Fruit fly (Drosophila melanogaster) whole organism, embryonic: ENCODE results near the gene Ppox.

Experiments
- BEAF-32 ChIP-seq: fragments of 200-800 bp; sonication (Bioruptor generic); optimal IDR thresholded peaks from 3 replicates; lab custom pipeline; 2017; ENCODE audit warnings: missing biosample characterization, missing genetic modification characterization, mild to moderate bottlenecking, moderate library complexity, missing genetic modification reagents
- C15 ChIP-seq: fragments of 200-800 bp; sonication (Bioruptor generic); IDR thresholded peaks from 3 replicates; pipeline ENCODE4 v1.3.6; 2022; ENCODE audit warnings: missing biosample characterization, missing genetic modification characterization
- CG10431 ChIP-seq: fragments of 200-800 bp; sonication (Bioruptor generic); optimal IDR thresholded peaks from 3 replicates; lab custom pipeline; 2018; ENCODE audit warnings: missing biosample characterization, mild to moderate bottlenecking, missing genetic modification characterization
- CG11085 ChIP-seq: fragments of 200-800 bp; sonication (Bioruptor generic); IDR thresholded peaks from 2 replicates; pipeline ENCODE4 v1.3.6; 2022; ENCODE audit warnings: missing biosample characterization, missing genetic modification characterization
- CG11456 ChIP-seq: fragments of 200-800 bp; sonication (Bioruptor generic); IDR thresholded peaks from 3 replicates; pipeline ENCODE4 v1.3.6; 2022; ENCODE audit warnings: missing biosample characterization, missing genetic modification characterization
- CG12299 ChIP-seq: fragments of 200-800 bp; sonication (Bioruptor generic); optimal IDR thresholded peaks from 2 replicates; lab custom pipeline; 2018; ENCODE audit warnings: missing biosample characterization, mild to moderate bottlenecking, missing genetic modification characterization
- CG14860 ChIP-seq: fragments of 200-800 bp; sonication (Bioruptor generic); IDR thresholded peaks from 3 replicates; pipeline ENCODE4 v1.3.6; 2022; ENCODE audit warnings: missing biosample characterization, missing genetic modification characterization; ENCODE audit not compliant: partially characterized antibody
- CG1647 ChIP-seq: fragments of 200-800 bp; sonication (Bioruptor generic); optimal IDR thresholded peaks from 3 replicates; lab custom pipeline; 2016; ENCODE audit warnings: missing biosample characterization, missing genetic modification characterization
- CG17912 ChIP-seq: fragments of 200-800 bp; sonication (Bioruptor generic); optimal IDR thresholded peaks from 2 replicates; lab custom pipeline; 2018; ENCODE audit warnings: missing biosample characterization, mild to moderate bottlenecking, missing genetic modification characterization
- CG18262 ChIP-seq: fragments of 200-800 bp; optimal IDR thresholded peaks from 3 replicates; lab custom pipeline; 2019; ENCODE audit warnings: missing biosample characterization, mild to moderate bottlenecking, missing genetic modification characterization, moderate library complexity
- CG18599 ChIP-seq: fragments of 200-800 bp; sonication (Bioruptor generic); optimal IDR thresholded peaks from 3 replicates; lab custom pipeline; 2017; ENCODE audit warnings: missing biosample characterization, missing genetic modification characterization, mild to moderate bottlenecking, moderate library complexity, missing genetic modification reagents
- CG2116 ChIP-seq: fragments of 200-800 bp; sonication (Bioruptor generic); optimal IDR thresholded peaks from 3 replicates; lab custom pipeline; 2018; ENCODE audit warnings: missing biosample characterization, mild to moderate bottlenecking, missing genetic modification characterization
- CG2875 ChIP-seq: fragments of 200-800 bp; sonication (Bioruptor generic); optimal IDR thresholded peaks from 2 replicates; lab custom pipeline; 2017; ENCODE audit warnings: missing biosample characterization, mild to moderate bottlenecking, missing genetic modification characterization, missing genetic modification reagents
- CG34224 ChIP-seq: fragments of 200-800 bp; sonication (Bioruptor generic); IDR thresholded peaks from 3 replicates; pipeline ENCODE4 v1.3.6; 2022; ENCODE audit warnings: missing biosample characterization, missing genetic modification characterization; ENCODE audit not compliant: partially characterized antibody
- CG4328 ChIP-seq: fragments of 200-800 bp; sonication (Bioruptor generic); optimal IDR thresholded peaks from 3 replicates; lab custom pipeline; 2017; ENCODE audit warnings: missing biosample characterization, missing genetic modification reagents, missing genetic modification characterization
- CG4404 ChIP-seq: fragments of 200-800 bp; sonication (Bioruptor generic); IDR thresholded peaks from 2 replicates; pipeline ENCODE4 v1.3.6; 2022; ENCODE audit warnings: missing biosample characterization, missing genetic modification characterization
- CG4730 ChIP-seq: fragments of 200-800 bp; sonication (Bioruptor generic); IDR thresholded peaks from 2 replicates; pipeline ENCODE4 v1.3.6; 2022; ENCODE audit warnings: missing biosample characterization, missing genetic modification characterization
- CG8089 ChIP-seq: fragments of 200-800 bp; sonication (Bioruptor generic); optimal IDR thresholded peaks from 3 replicates; lab custom pipeline; 2016; ENCODE audit warnings: missing biosample characterization, missing genetic modification characterization
- CG8388 ChIP-seq: fragments of 200-800 bp; sonication (Bioruptor generic); optimal IDR thresholded peaks from 2 replicates; lab custom pipeline; 2019; ENCODE audit warnings: missing biosample characterization, mild to moderate bottlenecking, missing genetic modification characterization, moderate library complexity
- CG9609 ChIP-seq: fragments of 200-800 bp; sonication (Bioruptor generic); optimal IDR thresholded peaks from 3 replicates; lab custom pipeline; 2016; ENCODE audit warnings: missing biosample characterization, missing genetic modification characterization
- CG9932 ChIP-seq: fragments of 200-800 bp; sonication (Bioruptor generic); IDR thresholded peaks from 2 replicates; pipeline ENCODE4 v1.3.6; 2022; ENCODE audit warnings: missing biosample characterization, missing genetic modification characterization
- Dp ChIP-seq: fragments of 200-800 bp; sonication (Bioruptor generic); optimal IDR thresholded peaks from 2 replicates; lab custom pipeline; 2018; ENCODE audit warnings: missing biosample characterization, mild to moderate bottlenecking, missing genetic modification characterization, moderate library complexity
- Eip74EF ChIP-seq, 2 experiments: fragments of 200-800 bp in 1 of 2; fragments of >200 bp in 1 of 2; sonication (Bioruptor generic) in 1 of 2; optimal IDR thresholded peaks; 2 replicates each; lab custom pipeline; 2017 to 2019; ENCODE audit warnings: missing biosample characterization in 2 of 2, missing genetic modification characterization in 2 of 2, mild to moderate bottlenecking in 1 of 2, moderate library complexity in 1 of 2
- HLH54F ChIP-seq: fragments of 200-800 bp; sonication (Bioruptor generic); optimal IDR thresholded peaks from 3 replicates; lab custom pipeline; 2016; ENCODE audit warnings: missing biosample characterization, missing genetic modification characterization
- MBD-R2 ChIP-seq: fragments of 200-800 bp; sonication (Bioruptor generic); IDR thresholded peaks from 2 replicates; pipeline ENCODE4 v1.3.6; 2022; ENCODE audit warnings: missing biosample characterization, missing genetic modification characterization
- Med ChIP-seq: fragments of 200-800 bp; sonication (Bioruptor generic); peaks from one replicate; lab custom pipeline; 2016; ENCODE audit warnings: missing biosample characterization, missing genetic modification characterization, mild to moderate bottlenecking, inconsistent platforms, moderate library complexity
- Oaz ChIP-seq: fragments of 200-800 bp; sonication (Bioruptor generic); IDR thresholded peaks from 2 replicates; pipeline ENCODE4 v1.3.6; 2022; ENCODE audit warnings: missing biosample characterization, missing genetic modification characterization
- Sox100B ChIP-seq: fragments of 200-800 bp; sonication (Bioruptor generic); optimal IDR thresholded peaks from 3 replicates; lab custom pipeline; 2018; ENCODE audit warnings: missing biosample characterization, mild to moderate bottlenecking, missing genetic modification characterization
- Ssrp ChIP-seq: fragments of 200-800 bp; sonication (Bioruptor generic); optimal IDR thresholded peaks from 2 replicates; lab custom pipeline; 2018; ENCODE audit warnings: missing biosample characterization, mild to moderate bottlenecking, missing genetic modification characterization, moderate library complexity
- Taf1 ChIP-seq: fragments of 200-800 bp; sonication (Bioruptor generic); IDR thresholded peaks from 2 replicates; pipeline ENCODE4 v1.3.6; 2022; ENCODE audit warnings: missing biosample characterization, missing genetic modification characterization
- Trl ChIP-seq, 3 experiments: fragments of >200 bp in 2 of 3; fragments of 200-800 bp in 1 of 3; sonication (Bioruptor generic) in 1 of 3; optimal IDR thresholded peaks; 2 replicates in 1 of 3; 3 replicates in 2 of 3; lab custom pipeline; 2016 to 2017; ENCODE audit warnings: missing biosample characterization in 1 of 3, missing genetic modification characterization in 1 of 3
- YL-1 ChIP-seq: fragments of 200-800 bp; sonication (Bioruptor generic); optimal IDR thresholded peaks from 3 replicates; lab custom pipeline; 2017; ENCODE audit warnings: missing biosample characterization, mild to moderate bottlenecking, missing genetic modification characterization
- ara ChIP-seq: fragments of 200-800 bp; sonication (Bioruptor generic); IDR thresholded peaks from 2 replicates; pipeline ENCODE4 v1.3.6; 2022; ENCODE audit warnings: missing biosample characterization, missing genetic modification characterization
- bbx ChIP-seq: fragments of 200-800 bp; sonication (Bioruptor generic); IDR thresholded peaks from 2 replicates; pipeline ENCODE4 v1.3.6; 2022; ENCODE audit warnings: missing biosample characterization, missing genetic modification characterization; ENCODE audit not compliant: partially characterized antibody
- cg ChIP-seq: fragments of 200-800 bp; sonication (Bioruptor generic); optimal IDR thresholded peaks from 3 replicates; lab custom pipeline; 2019; ENCODE audit warnings: missing biosample characterization, mild to moderate bottlenecking, missing genetic modification characterization, moderate library complexity
- corto ChIP-seq: fragments of 200-800 bp; sonication (Bioruptor generic); optimal IDR thresholded peaks from 2 replicates; lab custom pipeline; 2016; ENCODE audit warnings: missing biosample characterization, mild to moderate bottlenecking, missing genetic modification characterization, moderate library complexity
- crol ChIP-seq: fragments of 200-800 bp; sonication (Bioruptor generic); IDR thresholded peaks from 2 replicates; pipeline ENCODE4 v1.3.6; 2022; ENCODE audit warnings: missing biosample characterization, missing genetic modification characterization
- fd102C ChIP-seq: fragments of 200-800 bp; sonication (Bioruptor generic); optimal IDR thresholded peaks from 2 replicates; lab custom pipeline; 2018; ENCODE audit warnings: missing biosample characterization, mild to moderate bottlenecking, missing genetic modification characterization, moderate library complexity
- gcm2 ChIP-seq: fragments of 200-800 bp; sonication (Bioruptor generic); optimal IDR thresholded peaks from 2 replicates; lab custom pipeline; 2016; ENCODE audit warnings: missing biosample characterization, missing genetic modification characterization
- inv ChIP-seq: fragments of 200-800 bp; sonication (Bioruptor generic); IDR thresholded peaks from 2 replicates; pipeline ENCODE4 v1.3.6; 2022; ENCODE audit warnings: missing biosample characterization, missing genetic modification characterization; ENCODE audit not compliant: partially characterized antibody
- lbe ChIP-seq: fragments of 200-800 bp; sonication (Bioruptor generic); optimal IDR thresholded peaks from 2 replicates; lab custom pipeline; 2016; ENCODE audit warnings: missing biosample characterization, mild to moderate bottlenecking, missing genetic modification characterization
- lilli ChIP-seq: fragments of 200-800 bp; sonication (Bioruptor generic); optimal IDR thresholded peaks from 3 replicates; lab custom pipeline; 2016; ENCODE audit warnings: missing biosample characterization, missing genetic modification characterization
- oc ChIP-seq: fragments of 200-800 bp; sonication (Bioruptor generic); optimal IDR thresholded peaks from 2 replicates; lab custom pipeline; 2018; ENCODE audit warnings: missing biosample characterization, mild to moderate bottlenecking, missing genetic modification characterization, moderate library complexity
- org-1 ChIP-seq: fragments of 200-800 bp; sonication (Bioruptor generic); optimal IDR thresholded peaks from 2 replicates; lab custom pipeline; 2017; ENCODE audit warnings: missing biosample characterization, missing genetic modification characterization
- psq ChIP-seq: fragments of 200-800 bp; sonication (Bioruptor generic); optimal IDR thresholded peaks from 2 replicates; lab custom pipeline; 2017; ENCODE audit warnings: missing biosample characterization, missing genetic modification characterization
- sens ChIP-seq: fragments of 200-800 bp; sonication (Bioruptor generic); peaks from one replicate; lab custom pipeline; 2016; ENCODE audit warnings: missing biosample characterization, missing genetic modification characterization
- seq ChIP-seq: fragments of 200-800 bp; sonication (Bioruptor generic); IDR thresholded peaks from 2 replicates; pipeline ENCODE4 v1.3.6; 2022; ENCODE audit warnings: missing biosample characterization, missing genetic modification characterization
- tap ChIP-seq: fragments of 200-800 bp; optimal IDR thresholded peaks from 3 replicates; lab custom pipeline; 2019; ENCODE audit warnings: missing biosample characterization, mild to moderate bottlenecking, missing genetic modification characterization, moderate library complexity
- tgo ChIP-seq: fragments of 200-800 bp; sonication (Bioruptor generic); IDR thresholded peaks from 3 replicates; pipeline ENCODE4 v1.3.6; 2022; ENCODE audit warnings: missing biosample characterization, missing genetic modification characterization
- vfl ChIP-seq: fragments of 200-800 bp; sonication (Bioruptor generic); optimal IDR thresholded peaks from 2 replicates; lab custom pipeline; 2016; ENCODE audit warnings: missing biosample characterization, missing genetic modification characterization
- zf30C ChIP-seq: fragments of 200-800 bp; sonication (Bioruptor generic); optimal IDR thresholded peaks from 3 replicates; lab custom pipeline; 2018; ENCODE audit warnings: missing biosample characterization, mild to moderate bottlenecking, missing genetic modification characterization

Gene Ppox

dm6 chr3R:24651044-24651459 is 10.6 kb downstream of the Ppox start (continued):
- TF ChIP-seq CG11456 (no peak), C15 (no peak), Taf1 (no peak), zf30C (GFP tag; lab: Kevin White, UChicago) (no peak), sens (GFP tag; lab: Kevin White, UChicago) (no peak), CG1647 (GFP tag; lab: Kevin White, UChicago) (no peak), CG9609 (no peak), Dp (GFP tag; lab: Kevin White, UChicago) (peak; percentile 11), CG12299 (no peak), ara (no peak), CG2116 (GFP tag; lab: Kevin White, UChicago) (no peak), cg (GFP tag; lab: Kevin White, UChicago) (peak; percentile 61), Trl (optimal IDR thresholded peaks at IDR 0.05; lab: Kevin White, UChicago) (peak in 1 of 2 experiments; percentile 70), Trl (GFP tag; optimal IDR thresholded peaks at IDR 0.05; lab: Kevin White, UChicago) (no peak), lbe (no peak), HLH54F (no peak), CG17912 (GFP tag; lab: Kevin White, UChicago) (no peak), gcm2 (no peak), BEAF-32 (GFP tag; lab: Kevin White, UChicago) (no peak), bbx (no peak), vfl (GFP tag; lab: Kevin White, UChicago) (no peak), lilli (peak; percentile 36), CG4328 (GFP tag; lab: Kevin White, UChicago) (no peak), CG9932 (peak; percentile 19; the same call in 1 of the 2 replicates), CG4730 (GFP tag; lab: Robert Waterston, UW) (no peak), seq (GFP tag; lab: Robert Waterston, UW) (no peak), CG34224 (GFP tag; lab: Robert Waterston, UW) (peak; percentile 57), CG2875 (GFP tag; lab: Kevin White, UChicago) (no peak), Eip74EF (GFP tag; optimal IDR thresholded peaks at IDR 0.05; lab: Kevin White, UChicago) (no peak), corto (GFP tag; lab: Kevin White, UChicago) (no peak), MBD-R2 (GFP tag; lab: Robert Waterston, UW) (peak; percentile 18; the same call in 1 of the 2 replicates), oc (tag; lab: Kevin White, UChicago) (no peak), Sox100B (no peak), inv (no peak), CG8089 (no peak), tap (no peak), Oaz (GFP tag; lab: Robert Waterston, UW) (no peak), org-1 (GFP tag; lab: Kevin White, UChicago) (no peak), CG8388 (GFP tag; lab: Kevin White, UChicago) (no peak), CG11085 (GFP tag; lab: Robert Waterston, UW) (no peak), fd102C (no peak), CG18262 (tag; lab: Kevin White, UChicago) (no peak), CG14860 (GFP tag; lab: Robert Waterston, UW) (no peak), Med (peak; percentile 87), tgo (no peak), CG18599 (GFP tag; lab: Kevin White, UChicago) (peak; percentile 47), crol (GFP tag; lab: Robert Waterston, UW) (peak; percentile 86), CG4404 (no peak), psq (GFP tag; lab: Kevin White, UChicago) (peak; percentile 67), Ssrp (no peak), CG10431 (GFP tag; lab: Kevin White, UChicago) (no peak), YL-1 (GFP tag; lab: Kevin White, UChicago) (peak; percentile 5)
